Fruit fly (Drosophila melanogaster) whole organism, larva: ENCODE results near the gene CG11134.

ENCODE experiments used
- noc ChIP-seq: fragments of 200-800 bp; sonication (Bioruptor generic); optimal IDR thresholded peaks from 3 replicates; lab custom pipeline; 2019; ENCODE audit warnings: missing biosample characterization, mild to moderate bottlenecking, missing genetic modification characterization, moderate library complexity

Gene CG11134

DNA sequence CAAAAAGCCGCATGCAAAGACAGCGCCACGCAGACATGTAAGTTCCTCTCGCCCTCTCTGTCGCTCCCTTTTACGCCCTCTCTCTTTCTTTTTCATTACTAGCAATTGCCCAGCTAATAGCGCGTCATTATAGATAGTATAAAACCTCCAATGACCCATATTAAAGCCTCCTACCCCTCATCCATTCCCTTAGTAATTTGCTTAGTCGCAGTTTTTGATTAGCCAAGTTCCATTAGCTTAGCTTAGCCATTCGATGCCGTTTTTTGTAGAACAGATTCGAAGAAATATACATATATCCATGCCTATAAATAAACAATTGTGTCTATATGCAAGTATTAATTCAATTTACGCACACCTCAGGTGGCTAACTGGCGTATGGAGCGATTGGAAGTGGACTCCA, 33.0 kb downstream of the CG11134 start:
- TF ChIP-seq noc (tag; lab: Kevin White, UChicago): no peak

DNA sequence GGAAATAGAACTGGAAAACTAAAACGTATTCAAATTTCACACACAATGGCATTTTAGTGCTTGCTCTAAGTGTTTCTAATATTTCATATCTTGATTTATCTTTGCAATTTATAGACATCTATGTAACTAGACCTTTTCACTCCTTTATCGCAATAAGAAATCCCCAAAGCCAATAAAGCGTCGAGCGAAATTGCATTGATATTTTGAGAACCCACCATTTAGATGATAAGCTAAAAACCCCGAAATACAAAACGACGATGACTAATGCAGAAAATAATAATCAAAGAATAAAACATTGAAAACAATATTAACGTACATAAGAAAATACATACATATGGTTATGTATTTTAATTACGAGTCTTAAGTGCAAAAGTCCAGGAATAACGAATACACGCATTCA, 40.8 kb downstream of the CG11134 start:
- no peak for TF ChIP-seq noc (tag; lab: Kevin White, UChicago)

dm6 chrX:13779696-13780095, 42.0 kb downstream of the CG11134 start:
- TF ChIP-seq noc (tag; lab: Kevin White, UChicago): peak; percentile 22

- TF ChIP-seq noc (tag; lab: Kevin White, UChicago): peak; percentile 64
These were observed 44.2 kb downstream of the CG11134 start, which contains the start of the genes CtsB and amrt for dm6 chrX:13781739-13782502. CtsB (minus strand) TSS chrX:13782170. amrt (plus strand) TSS chrX:13782459.

DNA sequence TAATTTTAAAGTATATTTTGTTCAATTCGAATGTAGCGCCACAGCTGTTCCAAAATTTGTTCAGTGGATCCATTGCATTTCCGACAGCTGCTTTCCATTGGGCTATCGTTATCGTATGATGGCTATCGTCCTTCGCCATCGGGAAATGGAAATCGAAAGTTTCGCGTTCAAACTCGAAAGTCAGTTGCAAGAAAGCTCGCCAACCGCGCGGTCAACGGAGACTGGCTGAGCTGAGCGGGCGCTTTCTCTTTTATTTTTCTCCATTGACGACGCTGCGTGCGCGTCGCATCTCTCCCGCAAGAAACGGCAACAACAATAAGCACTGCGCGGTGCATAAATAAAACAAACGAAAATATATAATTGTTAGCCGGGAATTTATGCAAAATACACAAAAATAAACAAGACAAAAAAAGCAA, 45.8 kb downstream of the CG11134 start, which contains the start of gene inaE:
TSS of gene inaE (plus strand) at position 181 of the 416 bp plus-strand sequence.
- TF ChIP-seq noc (tag; lab: Kevin White, UChicago): peak; percentile 37

- peak; percentile 7 for TF ChIP-seq noc (tag; lab: Kevin White, UChicago)
These were observed 46.5 kb downstream of the CG11134 start for dm6 chrX:13783958-13784907.

- no peak for TF ChIP-seq noc (tag; lab: Kevin White, UChicago)
These were observed 48.4 kb downstream of the CG11134 start for dm6 chrX:13786037-13786667.

DNA sequence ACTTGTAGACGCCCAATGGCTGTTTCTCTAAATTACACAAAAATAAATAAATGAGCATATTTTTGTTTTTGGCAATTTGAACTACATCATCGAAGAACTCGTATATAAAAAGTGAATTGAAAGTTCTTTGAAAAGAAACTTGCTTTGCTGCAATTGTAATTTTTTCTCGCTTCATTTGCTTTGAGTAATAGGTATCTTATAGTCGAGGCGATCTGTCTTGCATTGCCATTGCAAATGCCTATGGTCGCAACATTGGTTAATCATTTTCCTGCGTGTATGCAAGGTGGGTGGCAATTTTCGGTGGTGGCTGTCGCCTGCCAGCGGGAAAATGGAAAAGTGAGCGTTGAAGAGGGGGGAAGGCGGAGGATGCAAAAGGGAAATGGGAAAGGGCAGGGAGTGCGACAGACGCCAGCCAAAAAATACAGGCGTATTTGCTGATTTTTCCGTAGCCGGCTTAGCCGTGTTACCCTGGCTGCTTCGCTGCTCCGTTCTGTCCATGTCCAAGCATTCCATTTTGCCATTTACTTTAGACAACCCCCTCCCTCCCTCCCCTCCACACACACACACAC, 49.6 kb downstream of the CG11134 start:
- TF ChIP-seq noc (tag; lab: Kevin White, UChicago): no peak
